Fruit fly (Drosophila melanogaster) whole organism, embryonic: ENCODE results near the gene MESR3.

Experiments used
- CG10267 ChIP-seq: fragments of 200-800 bp; sonication (Bioruptor generic); optimal IDR thresholded peaks from 2 replicates; lab custom pipeline; 2018; ENCODE audit warnings: missing biosample characterization, mild to moderate bottlenecking, missing genetic modification characterization, moderate library complexity
- CG12391 ChIP-seq: fragments of 200-800 bp; sonication (Bioruptor generic); optimal IDR thresholded peaks from 3 replicates; lab custom pipeline; 2018; ENCODE audit warnings: missing biosample characterization, mild to moderate bottlenecking, missing genetic modification characterization, moderate library complexity
- CG14050 ChIP-seq: fragments of 200-800 bp; sonication (Bioruptor generic); IDR thresholded peaks from 3 replicates; pipeline ENCODE4 v1.3.6; 2022; ENCODE audit warnings: missing biosample characterization, missing genetic modification characterization
- CG1602 ChIP-seq: fragments of 200-800 bp; sonication (Bioruptor generic); optimal IDR thresholded peaks from 3 replicates; lab custom pipeline; 2016; ENCODE audit warnings: missing biosample characterization, missing genetic modification characterization
- CG16815 ChIP-seq: fragments of 200-800 bp; sonication (Bioruptor generic); optimal IDR thresholded peaks from 3 replicates; lab custom pipeline; 2017; ENCODE audit warnings: missing biosample characterization, mild to moderate bottlenecking, missing genetic modification characterization
- CG18011 ChIP-seq: fragments of 200-800 bp; sonication (Bioruptor generic); optimal IDR thresholded peaks from 2 replicates; lab custom pipeline; 2017; ENCODE audit warnings: missing biosample characterization, missing genetic modification characterization, mild to moderate bottlenecking, moderate library complexity, missing genotype
- CG2129 ChIP-seq: fragments of 200-800 bp; sonication (Bioruptor generic); IDR thresholded peaks from 2 replicates; pipeline ENCODE4 v1.3.6; 2022; ENCODE audit warnings: missing biosample characterization, missing genetic modification characterization; ENCODE audit not compliant: partially characterized antibody
- CG2199 ChIP-seq: fragments of 200-800 bp; sonication (Bioruptor generic); IDR thresholded peaks from 3 replicates; pipeline ENCODE4 v1.3.6; 2022; ENCODE audit warnings: missing biosample characterization, missing genetic modification characterization
- CG2202 ChIP-seq: fragments of 200-800 bp; sonication (Bioruptor generic); optimal IDR thresholded peaks from 2 replicates; lab custom pipeline; 2018; ENCODE audit warnings: missing biosample characterization, mild to moderate bottlenecking, missing genetic modification characterization
- CG3838 ChIP-seq: fragments of 200-800 bp; sonication (Bioruptor generic); optimal IDR thresholded peaks from 3 replicates; lab custom pipeline; 2016; ENCODE audit warnings: missing biosample characterization, missing genetic modification characterization
- CG4328 ChIP-seq: fragments of 200-800 bp; sonication (Bioruptor generic); optimal IDR thresholded peaks from 3 replicates; lab custom pipeline; 2017; ENCODE audit warnings: missing biosample characterization, missing genetic modification reagents, missing genetic modification characterization
- CG43689 ChIP-seq: fragments of 200-800 bp; sonication (Bioruptor generic); IDR thresholded peaks from 2 replicates; pipeline ENCODE4 v1.3.6; 2022; ENCODE audit warnings: missing biosample characterization, missing genetic modification characterization
- CG6254 ChIP-seq: fragments of 200-800 bp; sonication (Bioruptor generic); optimal IDR thresholded peaks from 3 replicates; lab custom pipeline; 2017; ENCODE audit warnings: mild to moderate bottlenecking, missing biosample characterization, missing genetic modification reagents, missing genetic modification characterization
- CG9817 ChIP-seq: fragments of 200-800 bp; sonication (Bioruptor generic); optimal IDR thresholded peaks from 2 replicates; lab custom pipeline; 2018; ENCODE audit warnings: missing biosample characterization, mild to moderate bottlenecking, missing genetic modification characterization, moderate library complexity
- CHES-1-like ChIP-seq: fragments of 200-800 bp; sonication (Bioruptor generic); optimal IDR thresholded peaks from 2 replicates; lab custom pipeline; 2016; ENCODE audit warnings: missing biosample characterization, missing genetic modification characterization
- D19B ChIP-seq: fragments of 200-800 bp; sonication (Bioruptor generic); optimal IDR thresholded peaks from 2 replicates; lab custom pipeline; 2017; ENCODE audit warnings: missing biosample characterization, mild to moderate bottlenecking, missing genetic modification characterization
- Dp ChIP-seq: fragments of 200-800 bp; sonication (Bioruptor generic); optimal IDR thresholded peaks from 2 replicates; lab custom pipeline; 2018; ENCODE audit warnings: missing biosample characterization, mild to moderate bottlenecking, missing genetic modification characterization, moderate library complexity
- Dref ChIP-seq: fragments of 200-800 bp; sonication (Bioruptor generic); IDR thresholded peaks from 2 replicates; pipeline ENCODE4 v1.3.6; 2022; ENCODE audit warnings: missing biosample characterization, missing genetic modification characterization
- Drgx ChIP-seq: fragments of 200-800 bp; sonication (Bioruptor generic); IDR thresholded peaks from 2 replicates; pipeline ENCODE4 v1.3.6; 2022; ENCODE audit warnings: missing biosample characterization, missing genetic modification characterization
- H15 ChIP-seq: fragments of 200-800 bp; sonication (Bioruptor generic); IDR thresholded peaks from 3 replicates; pipeline ENCODE4 v1.3.6; 2022; ENCODE audit warnings: missing biosample characterization, missing genetic modification characterization
- HLH54F ChIP-seq: fragments of 200-800 bp; sonication (Bioruptor generic); optimal IDR thresholded peaks from 3 replicates; lab custom pipeline; 2016; ENCODE audit warnings: missing biosample characterization, missing genetic modification characterization
- Lhr ChIP-seq: fragments of 200-800 bp; sonication (Bioruptor generic); optimal IDR thresholded peaks from 3 replicates; lab custom pipeline; 2017; ENCODE audit warnings: mild to moderate bottlenecking, missing biosample characterization, missing genetic modification reagents, missing genetic modification characterization
- MBD-R2 ChIP-seq: fragments of 200-800 bp; sonication (Bioruptor generic); IDR thresholded peaks from 2 replicates; pipeline ENCODE4 v1.3.6; 2022; ENCODE audit warnings: missing biosample characterization, missing genetic modification characterization
- Myb ChIP-seq: fragments of 200-800 bp; sonication (Bioruptor generic); optimal IDR thresholded peaks from 2 replicates; lab custom pipeline; 2016; ENCODE audit warnings: missing biosample characterization, missing genetic modification characterization
- NC2β ChIP-seq: fragments of 200-800 bp; sonication (Bioruptor generic); optimal IDR thresholded peaks from 2 replicates; lab custom pipeline; 2016; ENCODE audit warnings: missing biosample characterization, missing genetic modification characterization
- Nf-YB ChIP-seq: fragments of 200-800 bp; sonication (Bioruptor generic); optimal IDR thresholded peaks from 3 replicates; lab custom pipeline; 2019; ENCODE audit warnings: missing biosample characterization, mild to moderate bottlenecking, missing genetic modification characterization, moderate library complexity
- Ravus ChIP-seq: fragments of 200-800 bp; sonication (Bioruptor generic); IDR thresholded peaks from 2 replicates; pipeline ENCODE4 v1.3.6; 2022; ENCODE audit warnings: missing biosample characterization, missing genetic modification characterization
- Sin3A ChIP-seq: fragments of >200 bp; optimal IDR thresholded peaks from 2 replicates; lab custom pipeline; 2018
- TFAM ChIP-seq: fragments of 200-800 bp; sonication (Bioruptor generic); optimal IDR thresholded peaks from 2 replicates; lab custom pipeline; 2017; ENCODE audit warnings: missing biosample characterization, missing genetic modification characterization, inconsistent platforms
- Tbp ChIP-seq: fragments of >200 bp; optimal IDR thresholded peaks from 2 replicates; lab custom pipeline; 2018; ENCODE audit warnings: missing biosample characterization, missing genetic modification characterization
- az2 ChIP-seq: fragments of 200-800 bp; sonication (Bioruptor generic); optimal IDR thresholded peaks from 3 replicates; lab custom pipeline; 2016; ENCODE audit warnings: missing biosample characterization, missing genetic modification characterization
- bigmax ChIP-seq: fragments of 200-800 bp; sonication (Bioruptor generic); optimal IDR thresholded peaks from 2 replicates; lab custom pipeline; 2018; ENCODE audit warnings: missing biosample characterization, mild to moderate bottlenecking, missing genetic modification characterization
- cas ChIP-seq: fragments of 200-800 bp; sonication (Bioruptor generic); IDR thresholded peaks from 2 replicates; pipeline ENCODE4 v1.3.6; 2022; ENCODE audit warnings: missing biosample characterization, missing genetic modification characterization
- danr ChIP-seq: fragments of 200-800 bp; sonication (Bioruptor generic); IDR thresholded peaks from 2 replicates; pipeline ENCODE4 v1.3.6; 2022; ENCODE audit warnings: missing biosample characterization, missing genetic modification characterization
- gcm ChIP-seq: fragments of 200-800 bp; sonication (Bioruptor generic); optimal IDR thresholded peaks from 2 replicates; lab custom pipeline; 2019; ENCODE audit warnings: missing biosample characterization, mild to moderate bottlenecking, missing genetic modification characterization, moderate library complexity
- gem ChIP-seq: fragments of 200-800 bp; sonication (Bioruptor generic); optimal IDR thresholded peaks from 2 replicates; lab custom pipeline; 2019; ENCODE audit warnings: missing biosample characterization, mild to moderate bottlenecking, missing genetic modification characterization, moderate library complexity
- grn ChIP-seq: fragments of 200-800 bp; sonication (Bioruptor generic); optimal IDR thresholded peaks from 3 replicates; lab custom pipeline; 2017; ENCODE audit warnings: missing biosample characterization, missing genetic modification characterization
- hbn ChIP-seq: fragments of 200-800 bp; sonication (Bioruptor generic); IDR thresholded peaks from 2 replicates; pipeline ENCODE4 v1.3.6; 2022; ENCODE audit warnings: missing biosample characterization, missing genetic modification characterization; ENCODE audit not compliant: partially characterized antibody
- inv ChIP-seq: fragments of 200-800 bp; sonication (Bioruptor generic); IDR thresholded peaks from 2 replicates; pipeline ENCODE4 v1.3.6; 2022; ENCODE audit warnings: missing biosample characterization, missing genetic modification characterization; ENCODE audit not compliant: partially characterized antibody
- jing ChIP-seq: fragments of 200-800 bp; sonication (Bioruptor generic); optimal IDR thresholded peaks from 2 replicates; lab custom pipeline; 2018; ENCODE audit warnings: missing biosample characterization, mild to moderate bottlenecking, missing genetic modification characterization
- mirr ChIP-seq: fragments of 200-800 bp; sonication (Bioruptor generic); optimal IDR thresholded peaks from 3 replicates; lab custom pipeline; 2018; ENCODE audit warnings: missing biosample characterization, mild to moderate bottlenecking, missing genetic modification characterization
- pfk ChIP-seq: fragments of 200-800 bp; sonication (Bioruptor generic); optimal IDR thresholded peaks from 2 replicates; lab custom pipeline; 2018; ENCODE audit warnings: missing biosample characterization, mild to moderate bottlenecking, missing genetic modification characterization, moderate library complexity
- prd ChIP-seq, 3 experiments: fragments of >200 bp in 2 of 3; fragments of 200-800 bp in 1 of 3; sonication (Bioruptor generic) in 1 of 3; optimal IDR thresholded peaks in 2 of 3; IDR thresholded peaks in 1 of 3; 2 replicates in 2 of 3; 3 replicates in 1 of 3; pipeline versions ENCODE4 v1.3.6 to Lab custom; 2017 to 2022; ENCODE audit warnings: missing biosample characterization in 1 of 3, missing genetic modification characterization in 1 of 3
- pum ChIP-seq: fragments of 200-800 bp; sonication (Bioruptor generic); optimal IDR thresholded peaks from 2 replicates; lab custom pipeline; 2016; ENCODE audit warnings: missing biosample characterization, missing genetic modification characterization
- salm ChIP-seq: fragments of 200-800 bp; sonication (Bioruptor generic); optimal IDR thresholded peaks from 2 replicates; lab custom pipeline; 2018; ENCODE audit warnings: missing biosample characterization, mild to moderate bottlenecking, missing genetic modification characterization
- so ChIP-seq: fragments of 200-800 bp; sonication (Bioruptor generic); IDR thresholded peaks from 3 replicates; pipeline ENCODE4 v1.3.6; 2022; ENCODE audit warnings: missing biosample characterization, missing genetic modification characterization
- tll ChIP-seq, 2 experiments: fragments of 200-800 bp in 1 of 2; fragments of >200 bp in 1 of 2; sonication (Bioruptor generic) in 1 of 2; optimal IDR thresholded peaks; 2 replicates each; lab custom pipeline; 2017 to 2019; ENCODE audit warnings: missing biosample characterization in 2 of 2, missing genetic modification characterization in 2 of 2, mild to moderate bottlenecking in 1 of 2, moderate library complexity in 1 of 2
- twi ChIP-seq: fragments of 200-800 bp; optimal IDR thresholded peaks from 2 replicates; lab custom pipeline; 2019; ENCODE audit warnings: missing biosample characterization, mild to moderate bottlenecking, missing genetic modification characterization, moderate library complexity
- vnd ChIP-seq: fragments of 200-800 bp; sonication (Bioruptor generic); IDR thresholded peaks from 3 replicates; pipeline ENCODE4 v1.3.6; 2022; ENCODE audit warnings: missing biosample characterization, missing genetic modification characterization; ENCODE audit not compliant: partially characterized antibody
- z ChIP-seq: fragments of 200-800 bp; sonication (Bioruptor generic); IDR thresholded peaks from 3 replicates; pipeline ENCODE4 v1.3.6; 2022; ENCODE audit warnings: missing biosample characterization, missing genetic modification characterization

The MESR3 gene

DNA sequence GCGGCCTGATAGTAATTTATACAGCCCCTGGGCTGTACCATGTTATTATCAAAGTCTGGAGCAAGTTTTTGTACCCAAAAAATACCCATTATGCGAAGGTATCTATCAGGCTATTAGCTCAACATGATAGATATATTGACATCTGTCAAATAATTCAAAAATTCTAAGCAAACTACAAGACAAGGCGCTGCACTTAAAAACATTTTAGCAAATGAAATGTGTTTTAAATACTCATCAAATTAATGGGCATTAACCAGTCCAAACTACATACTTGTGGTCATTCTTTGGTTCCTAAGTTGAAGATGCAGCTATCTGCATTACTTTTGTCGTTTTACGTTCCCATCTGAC is 36.2 kb downstream of the MESR3 start (continued):
- TF ChIP-seq D19B (GFP tag; lab: Kevin White, UChicago) (peak; percentile 91), CG14050 (GFP tag; lab: Robert Waterston, UW) (0 out of 3 replicates have a peak, but pooled peaks have one; percentile 13), CG1602 (peak; percentile 53), CG6254 (peak; percentile 78), Nf-YB (peak; percentile 3), Myb (no peak), CG2129 (GFP tag; lab: Robert Waterston, UW) (no peak), inv (no peak), hbn (GFP tag; lab: Robert Waterston, UW) (no peak), MBD-R2 (GFP tag; lab: Robert Waterston, UW) (no peak), NC2β (GFP tag; lab: Kevin White, UChicago) (peak; percentile 21), gcm (GFP tag; lab: Kevin White, UChicago) (no peak), H15 (GFP tag; lab: Robert Waterston, UW) (peak; percentile 75), bigmax (GFP tag; lab: Kevin White, UChicago) (no peak), CG4328 (no peak), z (GFP tag; lab: Robert Waterston, UW) (peak; percentile 41; the same call in 1 of the 3 replicates), CG10267 (tag; lab: Kevin White, UChicago) (peak; percentile 69), CG18011 (GFP tag; lab: Kevin White, UChicago) (no peak), Dref (GFP tag; lab: Robert Waterston, UW) (no peak), cas (no peak), CG12391 (peak; percentile 49), gem (tag; lab: Kevin White, UChicago) (peak; percentile 66), CG16815 (GFP tag; lab: Kevin White, UChicago) (no peak), grn (GFP tag; lab: Kevin White, UChicago) (peak; percentile 37), tll (GFP tag; optimal IDR thresholded peaks at IDR 0.05; lab: Kevin White, UChicago) (peak in 1 of 2 experiments; percentile 4), so (0 out of 3 replicates have a peak, but pooled peaks have one; percentile 16), pum (GFP tag; lab: Kevin White, UChicago) (no peak), CG2199 (peak; percentile 78; the same call in 1 of the 3 replicates), CG9817 (tag; lab: Kevin White, UChicago) (no peak), az2 (GFP tag; lab: Kevin White, UChicago) (peak; percentile 50), Drgx (peak; percentile 41), mirr (GFP tag; lab: Kevin White, UChicago) (no peak), salm (tag; lab: Kevin White, UChicago) (no peak), Dp (no peak), Sin3A (lab: Kevin White, UChicago) (no peak), danr (no peak; the same call in 1 of the 2 replicates), CHES-1-like (GFP tag; lab: Kevin White, UChicago) (no peak), vnd (no peak), CG3838 (GFP tag; lab: Kevin White, UChicago) (no peak), jing (GFP tag; lab: Kevin White, UChicago) (peak; percentile 72), HLH54F (peak; percentile 27), CG2202 (tag; lab: Kevin White, UChicago) (no peak), prd (optimal IDR thresholded peaks at IDR 0.05; lab: Kevin White, UChicago) (no peak), prd (GFP tag; IDR thresholded peaks at IDR 0.05; lab: Robert Waterston, UW) (peak; percentile 94), Tbp (GFP tag; lab: Kevin White, UChicago) (no peak), Ravus (no peak), pfk (GFP tag; lab: Kevin White, UChicago) (no peak), Lhr (GFP tag; lab: Kevin White, UChicago) (peak; percentile 31), TFAM (GFP tag; lab: Kevin White, UChicago) (peak; percentile 42), twi (tag; lab: Kevin White, UChicago) (peak; percentile 61), CG43689 (GFP tag; lab: Robert Waterston, UW) (no peak)
